Worm (Caenorhabditis elegans) whole organism, L3 larva: Measurements from ENCODE around the gene ZK688.1.

Experiments
- ZK546.5 ChIP-seq: sonication (generic microtip); optimal IDR thresholded peaks from 2 replicates; lab custom pipeline; 2017; ENCODE audit warnings: missing biosample characterization, missing genetic modification characterization
- aly-2 ChIP-seq: fragments of 150-350 bp; optimal IDR thresholded peaks from 2 replicates; lab custom pipeline; 2014; ENCODE audit warnings: missing biosample characterization, missing genetic modification characterization
- daf-12 ChIP-seq: fragments of 150-350 bp; optimal IDR thresholded peaks from 2 replicates; lab custom pipeline; 2014; ENCODE audit warnings: missing biosample characterization, missing genetic modification reagents, missing genetic modification characterization
- elt-3 ChIP-seq, 3 experiments: fragments of 150-350 bp in 1 of 3; sonication (generic microtip) in 2 of 3; optimal IDR thresholded peaks; 2 replicates in 2 of 3; 4 replicates in 1 of 3; lab custom pipeline; 2014 to 2017; ENCODE audit warnings: missing biosample characterization in 3 of 3, missing genetic modification characterization in 3 of 3
- nhr-11 ChIP-seq: fragments of 150-350 bp; optimal IDR thresholded peaks from 2 replicates; lab custom pipeline; 2014; ENCODE audit warnings: missing biosample characterization, missing genetic modification characterization
- nhr-237 ChIP-seq: fragments of 150-350 bp; optimal IDR thresholded peaks from 2 replicates; lab custom pipeline; 2014; ENCODE audit warnings: missing biosample characterization, missing genetic modification characterization
- nhr-77 ChIP-seq: fragments of 150-350 bp; optimal IDR thresholded peaks from 2 replicates; lab custom pipeline; 2014; ENCODE audit warnings: missing biosample characterization, missing genetic modification characterization
- pha-4 ChIP-seq: fragments of 150-350 bp; optimal IDR thresholded peaks from 2 replicates; lab custom pipeline; 2014; ENCODE audit warnings: missing biosample characterization, missing genetic modification reagents, missing genetic modification characterization
- pqm-1 ChIP-seq: fragments of 150-350 bp; optimal IDR thresholded peaks from 2 replicates; lab custom pipeline; 2017; ENCODE audit warnings: missing biosample characterization, missing genetic modification characterization, inconsistent platforms
- tbx-2 ChIP-seq: sonication (generic microtip); optimal IDR thresholded peaks from 2 replicates; lab custom pipeline; 2016; ENCODE audit warnings: mild to moderate bottlenecking, missing genetic modification characterization, missing compliant biosample characterization
- unc-39 ChIP-seq: sonication (generic microtip); optimal IDR thresholded peaks from 4 replicates; lab custom pipeline; 2017; ENCODE audit warnings: missing biosample characterization, missing genetic modification characterization
- ztf-11 ChIP-seq: fragments of 150-350 bp; optimal IDR thresholded peaks from 2 replicates; lab custom pipeline; 2014; ENCODE audit warnings: missing biosample characterization, missing genetic modification characterization

DNA sequence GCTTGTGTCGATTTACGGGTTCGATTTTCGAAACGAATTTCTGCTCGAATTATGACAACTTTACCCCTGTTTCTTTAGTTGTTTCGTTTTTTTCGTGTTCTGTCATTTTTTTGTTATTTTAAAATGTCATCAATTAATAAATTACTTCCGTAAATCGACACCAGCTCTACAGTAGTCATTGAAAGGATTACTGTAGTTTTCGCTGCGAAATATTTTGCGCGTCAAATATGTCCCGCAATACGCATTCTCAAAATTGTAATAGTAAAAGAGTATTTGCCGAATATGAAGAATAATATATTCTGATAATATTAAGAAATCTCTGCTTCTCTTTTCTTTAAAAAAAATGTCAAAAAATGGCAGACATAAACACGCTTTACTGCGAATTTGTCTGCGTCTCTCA is 16.1 kb upstream of the ZK688.1 start:
- TF ChIP-seq nhr-237 (tag; lab: Kevin White, UChicago) (no peak), unc-39 (no peak), tbx-2 (tag; lab: Kevin White, UChicago) (no peak), nhr-77 (tag; lab: Kevin White, UChicago) (no peak), pha-4 (tag; lab: Kevin White, UChicago) (no peak), daf-12 (no peak), aly-2 (no peak), ztf-11 (tag; lab: Kevin White, UChicago) (no peak), ZK546.5 (tag; lab: Kevin White, UChicago) (no peak), pqm-1 (tag; lab: Kevin White, UChicago) (no peak), nhr-11 (no peak), elt-3 (tag; optimal IDR thresholded peaks at IDR 0.05; lab: Kevin White, UChicago) (no peak)
